Worm (Caenorhabditis elegans) whole organism, L4/young adult: ENCODE data around the gene far-3.

ENCODE experiments used
- W03F9.2 ChIP-seq: fragments of 150-350 bp; optimal IDR thresholded peaks from 2 replicates; lab custom pipeline; 2014; ENCODE audit warnings: missing biosample characterization, missing genetic modification characterization
- dao-5 ChIP-seq: sonication (generic microtip); optimal IDR thresholded peaks from 2 replicates; lab custom pipeline; 2016; ENCODE audit warnings: missing genotype, missing genetic modification characterization, moderate library complexity, missing compliant biosample characterization
- him-1 ChIP-seq: sonication (generic microtip); optimal IDR thresholded peaks from 2 replicates; lab custom pipeline; 2016; ENCODE audit warnings: missing genotype, missing genetic modification reagents, missing genetic modification characterization, missing compliant biosample characterization

DNA sequence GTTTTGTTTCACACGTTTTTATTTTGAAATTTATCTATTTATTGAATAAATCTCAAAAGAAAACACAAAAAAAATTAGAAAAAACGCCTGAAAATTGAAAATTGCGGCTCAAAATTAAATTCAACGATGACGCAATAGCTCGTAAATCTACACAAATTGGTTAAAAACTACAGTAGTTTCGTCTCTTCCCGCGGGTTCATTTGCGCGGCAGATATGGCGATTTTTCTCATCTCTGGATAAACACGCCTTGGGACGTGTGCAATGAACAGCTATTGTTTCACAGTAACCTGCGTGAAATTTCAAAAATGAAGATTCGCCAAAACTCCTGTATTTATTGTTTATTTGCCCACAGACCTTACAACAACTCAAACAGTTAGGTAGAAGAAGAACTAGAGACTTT is 11.9 kb upstream of the far-3 start:
- no peak for TF ChIP-seq W03F9.2 (tag; lab: Kevin White, UChicago)
- TF ChIP-seq him-1: no peak
- no peak for TF ChIP-seq dao-5 (tag; lab: Kevin White, UChicago)
